Worm (Caenorhabditis elegans) whole organism, mixed stage, embryonic: ENCODE data around the gene btb-19.

ENCODE experiments used
- M03D4.4 ChIP-seq: sonication (generic microtip); optimal IDR thresholded peaks from 2 replicates; lab custom pipeline; 2017; ENCODE audit warnings: mild to moderate bottlenecking, missing genetic modification characterization, missing compliant biosample characterization
- bed-3 ChIP-seq: fragments of 200-800 bp; sonication (Bioruptor generic); optimal IDR thresholded peaks from 3 replicates; lab custom pipeline; 2018; ENCODE audit warnings: mild to moderate bottlenecking, missing genetic modification characterization, moderate library complexity, missing compliant biosample characterization
- blmp-1 ChIP-seq: fragments of 150-350 bp; optimal IDR thresholded peaks from 2 replicates; lab custom pipeline; 2014; ENCODE audit warnings: missing biosample characterization, missing genetic modification characterization
- ceh-39 ChIP-seq: fragments of 150-350 bp; optimal IDR thresholded peaks from 2 replicates; lab custom pipeline; 2014; ENCODE audit warnings: missing biosample characterization, missing genetic modification characterization
- ceh-43 ChIP-seq: fragments of 200-800 bp; sonication (Bioruptor generic); optimal IDR thresholded peaks from 2 replicates; lab custom pipeline; 2018; ENCODE audit warnings: mild to moderate bottlenecking, missing genetic modification characterization, moderate library complexity, missing compliant biosample characterization
- ceh-83 ChIP-seq: fragments of 200-800 bp; sonication (Bioruptor generic); optimal IDR thresholded peaks from 2 replicates; lab custom pipeline; 2018; ENCODE audit warnings: mild to moderate bottlenecking, missing genetic modification characterization, missing compliant biosample characterization
- ces-1 ChIP-seq: fragments of 150-350 bp; optimal IDR thresholded peaks from 2 replicates; lab custom pipeline; 2014; ENCODE audit warnings: missing biosample characterization, missing genetic modification reagents, missing genetic modification characterization
- cnd-1 ChIP-seq: fragments of 200-800 bp; sonication (Bioruptor generic); optimal IDR thresholded peaks from 2 replicates; lab custom pipeline; 2018; ENCODE audit warnings: mild to moderate bottlenecking, missing genetic modification characterization, missing compliant biosample characterization
- drap-1 ChIP-seq: fragments of 200-800 bp; sonication (Bioruptor generic); optimal IDR thresholded peaks from 3 replicates; lab custom pipeline; 2018; ENCODE audit warnings: mild to moderate bottlenecking, missing genetic modification characterization, missing compliant biosample characterization
- elt-1 ChIP-seq: sonication (generic microtip); optimal IDR thresholded peaks from 2 replicates; lab custom pipeline; 2017; ENCODE audit warnings: missing genetic modification characterization, mild to moderate bottlenecking, missing compliant biosample characterization, antibody characterized with exemption, moderate library complexity, borderline replicate concordance; ENCODE audit not compliant: insufficient read depth
- elt-3 ChIP-seq: fragments of 150-350 bp; optimal IDR thresholded peaks from 2 replicates; lab custom pipeline; 2014; ENCODE audit warnings: missing biosample characterization, missing genetic modification characterization
- flh-1 ChIP-seq: fragments of 200-800 bp; sonication (Bioruptor generic); optimal IDR thresholded peaks from 2 replicates; lab custom pipeline; 2018; ENCODE audit warnings: mild to moderate bottlenecking, missing genetic modification characterization, moderate library complexity, missing compliant biosample characterization
- ham-2 ChIP-seq: fragments of 200-800 bp; sonication (Bioruptor generic); optimal IDR thresholded peaks from 2 replicates; lab custom pipeline; 2018; ENCODE audit warnings: mild to moderate bottlenecking, missing genetic modification characterization, missing compliant biosample characterization
- hlh-1 ChIP-seq: fragments of 150-350 bp; optimal IDR thresholded peaks from 2 replicates; lab custom pipeline; 2014; ENCODE audit warnings: missing biosample characterization, missing genetic modification reagents, missing genetic modification characterization
- lin-13 ChIP-seq: fragments of 150-350 bp; optimal IDR thresholded peaks from 2 replicates; lab custom pipeline; 2014; ENCODE audit warnings: missing biosample characterization, missing genetic modification characterization
- lin-32 ChIP-seq: fragments of 200-800 bp; sonication (Bioruptor generic); optimal IDR thresholded peaks from 2 replicates; lab custom pipeline; 2018; ENCODE audit warnings: mild to moderate bottlenecking, missing genetic modification characterization, missing compliant biosample characterization
- lsy-2 ChIP-seq: fragments of 150-350 bp; optimal IDR thresholded peaks from 2 replicates; lab custom pipeline; 2014; ENCODE audit warnings: missing biosample characterization, missing genetic modification characterization
- mab-5 ChIP-seq: fragments of 150-350 bp; optimal IDR thresholded peaks from 2 replicates; lab custom pipeline; 2014; ENCODE audit warnings: missing biosample characterization, missing genetic modification characterization
- mls-2 ChIP-seq: sonication (generic microtip); optimal IDR thresholded peaks from 2 replicates; lab custom pipeline; 2016; ENCODE audit warnings: mild to moderate bottlenecking, missing genetic modification characterization, moderate library complexity, missing compliant biosample characterization
- nhr-12 ChIP-seq: fragments of 150-350 bp; optimal IDR thresholded peaks from 2 replicates; lab custom pipeline; 2014; ENCODE audit warnings: missing biosample characterization, missing genetic modification characterization
- nhr-2 ChIP-seq: fragments of 150-350 bp; optimal IDR thresholded peaks from 2 replicates; lab custom pipeline; 2014; ENCODE audit warnings: missing biosample characterization, missing genetic modification characterization
- nhr-237 ChIP-seq: fragments of 150-350 bp; optimal IDR thresholded peaks from 2 replicates; lab custom pipeline; 2014; ENCODE audit warnings: missing biosample characterization, missing genetic modification characterization
- nhr-28 ChIP-seq: fragments of 150-350 bp; optimal IDR thresholded peaks from 2 replicates; lab custom pipeline; 2014; ENCODE audit warnings: missing biosample characterization, missing genetic modification characterization
- nhr-76 ChIP-seq: sonication (generic microtip); optimal IDR thresholded peaks from 2 replicates; lab custom pipeline; 2017; ENCODE audit warnings: missing biosample characterization, missing genetic modification characterization
- sem-2 ChIP-seq: fragments of 200-800 bp; sonication (Bioruptor generic); optimal IDR thresholded peaks from 2 replicates; lab custom pipeline; 2018; ENCODE audit warnings: mild to moderate bottlenecking, missing genetic modification characterization, missing compliant biosample characterization
- snpc-4 ChIP-seq: fragments of 150-350 bp; optimal IDR thresholded peaks from 2 replicates; lab custom pipeline; 2014; ENCODE audit warnings: missing biosample characterization, missing genetic modification characterization
- sptf-1 ChIP-seq: sonication (generic microtip); optimal IDR thresholded peaks from 2 replicates; lab custom pipeline; 2017; ENCODE audit warnings: mild to moderate bottlenecking, missing genetic modification characterization, moderate library complexity, missing compliant biosample characterization
- tbx-8 ChIP-seq: fragments of 200-800 bp; sonication (Bioruptor generic); optimal IDR thresholded peaks from 2 replicates; lab custom pipeline; 2018; ENCODE audit warnings: mild to moderate bottlenecking, missing genetic modification characterization, moderate library complexity, missing compliant biosample characterization
- unc-39 ChIP-seq: fragments of 150-350 bp; optimal IDR thresholded peaks from 2 replicates; lab custom pipeline; 2014; ENCODE audit warnings: missing biosample characterization, missing genetic modification characterization
- zip-8 ChIP-seq: fragments of 150-350 bp; optimal IDR thresholded peaks from 2 replicates; lab custom pipeline; 2014; ENCODE audit warnings: missing biosample characterization, missing genetic modification characterization
- ztf-11 ChIP-seq: fragments of 150-350 bp; optimal IDR thresholded peaks from 2 replicates; lab custom pipeline; 2014; ENCODE audit warnings: missing biosample characterization, missing genetic modification characterization

Gene btb-19

ce11 chrII:14507563-14507962, 14.4 kb downstream of the btb-19 start, which contains the start of the genes K10H10.7 and K10H10.10:
Gene K10H10.7, minus strand, starts transcription at chrII:14507663.
Gene K10H10.10, plus strand, starts transcription at chrII:14507766.
- TF ChIP-seq elt-3 (tag; lab: Kevin White, UChicago) (no peak), drap-1 (no peak), mls-2 (no peak), ceh-43 (no peak), ham-2 (GFP tag; lab: Kevin White, UChicago) (no peak), nhr-237 (no peak), ztf-11 (tag; lab: Kevin White, UChicago) (no peak), M03D4.4 (tag; lab: Kevin White, UChicago) (no peak), bed-3 (no peak)

- TF ChIP-seq unc-39 = no peak
- TF ChIP-seq nhr-237 = no peak
- TF ChIP-seq nhr-12 (tag; lab: Kevin White, UChicago) = no peak
- no peak for TF ChIP-seq ceh-83 (GFP tag; lab: Kevin White, UChicago)
- no peak for TF ChIP-seq snpc-4 (tag; lab: Kevin White, UChicago)
- TF ChIP-seq elt-3 (tag; lab: Kevin White, UChicago) = no peak
- no peak for TF ChIP-seq sem-2 (GFP tag; lab: Kevin White, UChicago)
- no peak for TF ChIP-seq flh-1 (GFP tag; lab: Kevin White, UChicago)
- no peak for TF ChIP-seq M03D4.4 (tag; lab: Kevin White, UChicago)
- no peak for TF ChIP-seq lsy-2 (tag; lab: Kevin White, UChicago)
- TF ChIP-seq cnd-1 (tag; lab: Kevin White, UChicago) = no peak
- no peak for TF ChIP-seq drap-1
- no peak for TF ChIP-seq mab-5 (tag; lab: Kevin White, UChicago)
- TF ChIP-seq bed-3 = no peak
Measured at ce11 chrII:14506245-14506644, 15.7 kb downstream of the btb-19 start, which contains the start of gene K10H10.12. Gene K10H10.12, minus strand, starts transcription at chrII:14506345.

DNA sequence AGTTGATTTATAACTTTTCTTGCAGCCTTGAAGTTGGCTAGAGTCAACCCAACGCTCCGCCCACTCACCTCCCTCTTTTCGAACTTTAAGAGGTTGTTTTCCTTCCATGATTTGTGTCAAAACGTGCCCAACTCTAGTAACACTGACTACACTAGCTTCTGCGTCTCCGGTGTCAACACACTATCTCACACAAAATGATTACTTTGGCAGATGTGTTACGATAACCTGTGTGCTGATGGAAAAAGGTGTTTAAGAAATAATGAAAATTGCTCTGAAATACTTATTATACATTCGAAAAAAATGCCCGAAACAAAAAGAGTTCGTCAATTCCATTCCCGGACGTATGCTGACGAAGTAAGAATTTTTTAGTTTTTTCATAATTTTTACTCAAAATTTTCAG, 18.9 kb downstream of the btb-19 start, which contains the start of gene K10H10.6:
TSS of gene K10H10.6 (plus strand) at position 301 of the 400 bp plus-strand sequence.
- TF ChIP-seq ces-1 (no peak), nhr-2 (tag; lab: Kevin White, UChicago) (no peak), hlh-1 (tag; lab: Kevin White, UChicago) (no peak), snpc-4 (tag; lab: Kevin White, UChicago) (no peak), nhr-28 (no peak), flh-1 (GFP tag; lab: Kevin White, UChicago) (no peak), zip-8 (tag; lab: Kevin White, UChicago) (no peak), ceh-39 (tag; lab: Kevin White, UChicago) (no peak), mab-5 (tag; lab: Kevin White, UChicago) (no peak), bed-3 (no peak), elt-1 (tag; lab: Kevin White, UChicago) (no peak), nhr-76 (tag; lab: Kevin White, UChicago) (no peak), blmp-1 (tag; lab: Kevin White, UChicago) (no peak), lin-32 (no peak), lin-13 (no peak)
- TF ChIP-seq, all 35 proteins: peak for 0

DNA sequence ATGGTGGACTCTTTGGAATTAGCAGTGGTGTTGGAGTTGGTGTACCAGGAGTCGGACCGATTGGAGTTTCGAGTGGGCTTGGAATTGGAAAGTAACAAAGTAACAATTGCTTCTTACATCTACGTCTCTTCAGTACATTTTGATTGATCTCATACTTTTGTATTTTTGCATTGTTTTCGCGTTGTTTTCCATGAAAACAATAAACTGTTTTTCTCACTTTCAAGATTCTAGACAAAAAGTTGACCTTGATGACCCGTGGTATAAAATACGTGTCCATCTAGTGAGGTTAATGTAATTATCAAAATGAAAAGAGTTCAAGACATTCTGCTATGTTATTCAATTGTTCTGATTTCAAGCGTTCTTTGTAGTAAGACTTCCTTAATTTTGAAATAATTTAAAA, 20.5 kb downstream of the btb-19 start, which contains the start of gene K10H10.5:
TSS of gene K10H10.5 (plus strand) at position 301 of the 400 bp plus-strand sequence.
- TF ChIP-seq unc-39 (no peak), flh-1 (GFP tag; lab: Kevin White, UChicago) (no peak), nhr-12 (tag; lab: Kevin White, UChicago) (no peak), snpc-4 (tag; lab: Kevin White, UChicago) (no peak), mab-5 (tag; lab: Kevin White, UChicago) (no peak), ceh-83 (GFP tag; lab: Kevin White, UChicago) (no peak), lsy-2 (tag; lab: Kevin White, UChicago) (no peak), lin-32 (no peak), nhr-76 (tag; lab: Kevin White, UChicago) (no peak), sptf-1 (tag; lab: Kevin White, UChicago) (no peak), blmp-1 (tag; lab: Kevin White, UChicago) (no peak), ham-2 (GFP tag; lab: Kevin White, UChicago) (no peak)

ce11 chrII:14500122-14500521, 21.8 kb downstream of the btb-19 start, which contains the start of gene K10H10.4:
Gene K10H10.4, plus strand, starts transcription at chrII:14500422.
- TF ChIP-seq mab-5 (tag; lab: Kevin White, UChicago) (no peak), tbx-8 (GFP tag; lab: Kevin White, UChicago) (no peak), zip-8 (tag; lab: Kevin White, UChicago) (no peak), lsy-2 (tag; lab: Kevin White, UChicago) (no peak), bed-3 (no peak), M03D4.4 (tag; lab: Kevin White, UChicago) (no peak), nhr-2 (tag; lab: Kevin White, UChicago) (no peak), ces-1 (no peak), unc-39 (no peak), elt-3 (tag; lab: Kevin White, UChicago) (no peak), ceh-39 (tag; lab: Kevin White, UChicago) (no peak), sptf-1 (tag; lab: Kevin White, UChicago) (no peak), ztf-11 (tag; lab: Kevin White, UChicago) (no peak), ceh-43 (no peak), mls-2 (no peak), lin-13 (no peak), snpc-4 (tag; lab: Kevin White, UChicago) (no peak), nhr-28 (no peak)
- TF ChIP-seq, all 35 proteins: peak for 0
